Fruit fly (Drosophila melanogaster) whole organism, pupa: ENCODE results near the gene CG31274.

Experiments used
- CG13204 ChIP-seq: fragments of 200-800 bp; sonication (Bioruptor generic); optimal IDR thresholded peaks from 2 replicates; lab custom pipeline; 2018; ENCODE audit warnings: missing biosample characterization, mild to moderate bottlenecking, missing genetic modification characterization, moderate library complexity
- CG14655 ChIP-seq: fragments of 200-800 bp; sonication (Bioruptor generic); optimal IDR thresholded peaks from 3 replicates; lab custom pipeline; 2017; ENCODE audit warnings: mild to moderate bottlenecking, missing biosample characterization, missing genetic modification reagents, missing genetic modification characterization
- CG15710 ChIP-seq: fragments of 200-800 bp; sonication (Bioruptor generic); optimal IDR thresholded peaks from 2 replicates; lab custom pipeline; 2018; ENCODE audit warnings: missing biosample characterization, mild to moderate bottlenecking, missing genetic modification characterization, moderate library complexity
- CG17806 ChIP-seq: fragments of 200-800 bp; sonication (Bioruptor generic); optimal IDR thresholded peaks from 2 replicates; lab custom pipeline; 2018; ENCODE audit warnings: missing biosample characterization, mild to moderate bottlenecking, missing genetic modification characterization, moderate library complexity
- CG32121 ChIP-seq: fragments of 200-800 bp; sonication (Bioruptor generic); IDR thresholded peaks from 2 replicates; pipeline ENCODE4 v1.3.6; 2022; ENCODE audit warnings: missing biosample characterization, missing genetic modification characterization
- CG34367 ChIP-seq: fragments of 200-800 bp; sonication (Bioruptor generic); optimal IDR thresholded peaks from 2 replicates; lab custom pipeline; 2018; ENCODE audit warnings: missing biosample characterization, mild to moderate bottlenecking, missing genetic modification characterization
- CG4496 ChIP-seq: fragments of 200-800 bp; sonication (Bioruptor generic); IDR thresholded peaks from 3 replicates; pipeline ENCODE4 v1.3.6; 2022; ENCODE audit warnings: missing biosample characterization, missing genetic modification characterization
- CG8301 ChIP-seq: fragments of 200-800 bp; sonication (Bioruptor generic); optimal IDR thresholded peaks from 2 replicates; lab custom pipeline; 2018; ENCODE audit warnings: missing biosample characterization, mild to moderate bottlenecking, missing genetic modification characterization
- Ets98B ChIP-seq: fragments of 200-800 bp; sonication (Bioruptor generic); IDR thresholded peaks from 2 replicates; pipeline ENCODE4 v1.3.6; 2022; ENCODE audit warnings: missing biosample characterization, missing genetic modification characterization
- Pif1A ChIP-seq: fragments of 200-800 bp; sonication (Bioruptor generic); optimal IDR thresholded peaks from 3 replicates; lab custom pipeline; 2016; ENCODE audit warnings: missing biosample characterization, missing genetic modification characterization
- Pif1B ChIP-seq: fragments of 200-800 bp; sonication (Bioruptor generic); optimal IDR thresholded peaks from 3 replicates; lab custom pipeline; 2016; ENCODE audit warnings: missing biosample characterization, missing genetic modification characterization

DNA sequence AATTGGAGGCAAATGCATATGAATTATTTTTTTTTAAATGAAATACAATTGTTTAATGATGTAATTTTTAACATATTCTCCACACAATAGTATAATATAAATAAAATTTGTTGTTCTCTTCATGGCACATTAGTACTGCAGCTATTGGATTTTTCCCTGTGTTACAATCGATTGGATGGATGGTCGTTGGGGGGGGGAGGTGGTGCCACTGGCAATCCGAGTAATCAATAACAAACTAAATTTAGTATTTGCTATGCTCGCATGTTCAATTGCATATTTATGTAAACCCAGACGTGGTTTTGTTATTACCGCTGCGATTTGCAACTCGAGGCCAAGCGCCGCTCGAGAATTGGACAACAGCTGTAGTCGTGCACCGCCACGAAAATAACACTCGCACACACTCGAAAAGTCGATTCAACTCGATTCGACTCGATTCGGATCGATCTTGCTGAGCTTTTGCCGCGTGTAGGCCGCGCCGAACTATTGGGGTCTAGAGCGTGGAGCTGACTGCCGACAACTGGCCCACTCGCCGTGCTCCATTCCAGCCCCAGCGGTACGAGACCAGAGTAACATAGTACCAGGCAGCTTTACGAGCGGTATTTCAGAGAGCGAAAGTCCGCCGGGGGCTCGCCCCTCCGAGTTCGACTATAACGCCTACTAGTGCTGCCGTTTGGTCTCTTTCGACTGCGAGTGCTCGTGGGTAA lies 5.4 kb upstream of the CG31274 start, which contains the start of gene CG18622:
- no peak for TF ChIP-seq CG8301 (tag; lab: Kevin White, UChicago)
- TF ChIP-seq CG14655 (GFP tag; lab: Kevin White, UChicago) = peak; percentile 5
- no peak for TF ChIP-seq CG32121 (GFP tag; lab: Robert Waterston, UW)
- TF ChIP-seq Pif1B (GFP tag; lab: Kevin White, UChicago) = no peak
- no peak for TF ChIP-seq Ets98B (GFP tag; lab: Robert Waterston, UW)
- peak; percentile 87 for TF ChIP-seq CG13204 (GFP tag; lab: Kevin White, UChicago)
- no peak for TF ChIP-seq Pif1A (GFP tag; lab: Kevin White, UChicago)
- no peak for TF ChIP-seq CG4496 (GFP tag; lab: Robert Waterston, UW)
- TF ChIP-seq CG15710 (tag; lab: Kevin White, UChicago) = no peak
- TF ChIP-seq CG34367 (tag; lab: Kevin White, UChicago) = no peak
- no peak for TF ChIP-seq CG17806 (tag; lab: Kevin White, UChicago)
